Fruit fly (Drosophila melanogaster): ENCODE data around the gene Usp1.

dm6 chr3R:29196967-29197611, 31.9 kb upstream of the Usp1 start, which contains the start of gene CG14515:
- TF ChIP-seq h (optimal IDR thresholded peaks at IDR 0.05) (no peak), psq (optimal IDR thresholded peaks at IDR 0.05) (no peak), ttk (optimal IDR thresholded peaks at IDR 0.05) (no peak), insv (optimal IDR thresholded peaks at IDR 0.05) (no peak)

Data from Kc167 (cell line).